Fruit fly (Drosophila melanogaster) Kc167 (cell line): ENCODE measurements around the gene CG6800.

ENCODE experiments used
- Myc ChIP-seq: fragments of >200 bp; optimal IDR thresholded peaks from 2 replicates; lab custom pipeline; 2017; ENCODE audit warnings: missing external identifiers
- Sin3A ChIP-seq: fragments of >200 bp; optimal IDR thresholded peaks from 2 replicates; lab custom pipeline; 2018; ENCODE audit warnings: missing external identifiers
- h ChIP-seq: fragments of >200 bp; optimal IDR thresholded peaks from 3 replicates; lab custom pipeline; 2018; ENCODE audit warnings: missing external identifiers
- insv ChIP-seq: fragments of >200 bp; optimal IDR thresholded peaks from 3 replicates; lab custom pipeline; 2018; ENCODE audit warnings: missing external identifiers
- psq ChIP-seq: fragments of >200 bp; optimal IDR thresholded peaks from 2 replicates; lab custom pipeline; 2017; ENCODE audit warnings: missing external identifiers
- ttk ChIP-seq: sonication (Bioruptor generic); optimal IDR thresholded peaks from 2 replicates; lab custom pipeline; 2017; ENCODE audit warnings: missing external identifiers

CG6800 gene

DNA sequence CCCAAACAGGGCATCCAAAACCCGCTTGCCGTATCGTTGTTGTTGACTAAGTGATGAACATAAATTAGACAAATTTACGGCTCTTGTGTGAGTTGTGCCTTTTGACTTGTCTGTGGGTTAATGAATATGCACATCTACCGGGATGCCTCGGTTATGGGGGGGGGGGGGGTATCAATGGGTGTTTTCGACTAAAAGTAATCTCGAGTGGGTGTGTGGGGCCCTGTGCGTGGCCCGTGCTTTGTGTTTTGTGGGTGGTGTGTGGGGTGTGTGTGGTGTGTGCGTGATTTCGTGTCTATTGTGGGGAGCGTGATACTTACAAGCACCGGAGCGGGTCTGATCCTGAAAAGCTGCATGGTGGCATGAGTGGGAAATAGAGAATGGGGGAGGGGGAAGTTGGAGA lies 14.5 kb downstream of the CG6800 start:
- TF ChIP-seq Sin3A (lab: Kevin White, UChicago) (no peak), psq (lab: Kevin White, UChicago) (no peak), insv (lab: Kevin White, UChicago) (no peak), h (lab: Kevin White, UChicago) (no peak), ttk (lab: Kevin White, UChicago) (no peak), Myc (no peak)

- no peak for TF ChIP-seq Sin3A (lab: Kevin White, UChicago)
- TF ChIP-seq psq (lab: Kevin White, UChicago), result no peak
- no peak for TF ChIP-seq ttk (lab: Kevin White, UChicago)
- TF ChIP-seq Myc, result no peak
- no peak for TF ChIP-seq insv (lab: Kevin White, UChicago)
- TF ChIP-seq h (lab: Kevin White, UChicago), result no peak
These were observed 17.8 kb downstream of the CG6800 start for dm6 chr3R:21793760-21794159.

- no peak for TF ChIP-seq Sin3A (lab: Kevin White, UChicago)
- TF ChIP-seq ttk (lab: Kevin White, UChicago), result no peak
- no peak for TF ChIP-seq insv (lab: Kevin White, UChicago)
- no peak for TF ChIP-seq Myc
- no peak for TF ChIP-seq h (lab: Kevin White, UChicago)
- TF ChIP-seq psq (lab: Kevin White, UChicago), result no peak
These were observed 31.3 kb downstream of the CG6800 start for dm6 chr3R:21807264-21807663.

DNA sequence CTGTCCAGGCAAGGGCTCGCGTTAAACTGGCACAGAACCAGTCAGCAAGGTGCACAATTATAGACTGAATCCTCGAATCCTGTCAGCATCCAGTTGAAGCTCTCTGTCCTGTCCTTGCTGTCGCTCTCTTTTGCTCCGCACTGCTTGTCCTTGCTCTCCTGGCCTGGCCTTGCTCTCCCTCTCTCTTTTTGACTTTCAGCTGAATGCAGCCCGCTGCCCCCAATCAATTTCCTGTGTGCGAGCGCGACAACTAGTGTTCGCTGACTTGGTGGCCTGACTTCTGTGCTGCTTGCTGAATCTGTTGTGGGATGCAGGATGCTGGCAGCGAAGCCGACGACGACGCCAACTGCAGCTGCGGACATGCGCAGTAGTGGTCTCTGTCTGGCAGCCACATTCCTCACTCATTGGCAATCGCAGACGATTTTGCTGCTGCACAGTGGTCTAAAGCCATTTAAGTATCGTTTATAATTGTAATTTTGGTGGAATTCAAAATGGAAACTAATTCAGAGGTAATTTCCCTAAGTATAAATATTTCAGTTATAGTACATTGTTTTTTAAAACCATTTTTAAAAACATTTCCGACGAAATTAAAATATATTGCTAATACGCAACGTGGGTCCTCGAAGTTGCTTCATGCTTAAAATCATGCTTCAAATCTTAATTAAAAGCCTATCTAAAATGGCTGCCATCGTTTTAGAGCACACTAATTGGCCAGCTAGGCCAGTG lies 32.8 kb downstream of the CG6800 start:
- TF ChIP-seq psq (lab: Kevin White, UChicago), result no peak
- TF ChIP-seq Myc, result no peak
- TF ChIP-seq ttk (lab: Kevin White, UChicago), result no peak
- TF ChIP-seq Sin3A (lab: Kevin White, UChicago), result no peak
- TF ChIP-seq h (lab: Kevin White, UChicago), result no peak
- TF ChIP-seq insv (lab: Kevin White, UChicago), result no peak

dm6 chr3R:21821684-21822561 lies 46.0 kb downstream of the CG6800 start:
- no peak for TF ChIP-seq Sin3A (lab: Kevin White, UChicago)
- no peak for TF ChIP-seq insv (lab: Kevin White, UChicago)
- TF ChIP-seq Myc, result no peak
- TF ChIP-seq h (lab: Kevin White, UChicago), result no peak
- no peak for TF ChIP-seq psq (lab: Kevin White, UChicago)
- TF ChIP-seq ttk (lab: Kevin White, UChicago), result no peak

DNA sequence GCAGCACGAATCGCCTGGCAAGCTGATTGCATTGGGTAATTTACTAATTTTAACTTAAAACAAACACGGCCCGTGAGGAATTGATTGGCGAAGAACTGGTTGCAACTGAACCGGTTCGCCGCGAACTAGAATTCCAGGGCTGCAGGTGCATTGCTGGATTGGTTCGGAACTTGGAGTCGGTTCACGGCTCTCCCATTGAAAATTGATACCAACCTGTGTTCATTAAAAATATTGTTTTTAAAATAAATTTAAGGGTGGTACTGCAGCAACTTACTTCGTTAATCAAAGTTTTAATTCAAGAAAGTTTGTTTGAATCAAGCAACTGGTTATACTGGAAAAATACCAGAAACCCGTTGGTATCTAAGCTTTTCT lies 46.6 kb downstream of the CG6800 start, which contains the start of gene CASK:
Gene CASK (minus strand): TSS at position 113 of the 372 bp plus-strand sequence.
- TF ChIP-seq ttk (lab: Kevin White, UChicago), result no peak
- TF ChIP-seq psq (lab: Kevin White, UChicago), result no peak
- no peak for TF ChIP-seq insv (lab: Kevin White, UChicago)
- no peak for TF ChIP-seq Sin3A (lab: Kevin White, UChicago)
- TF ChIP-seq Myc, result no peak
- no peak for TF ChIP-seq h (lab: Kevin White, UChicago)

dm6 chr3R:21823076-21823475 lies 47.1 kb downstream of the CG6800 start:
- TF ChIP-seq Sin3A (lab: Kevin White, UChicago) (no peak), insv (lab: Kevin White, UChicago) (no peak), ttk (lab: Kevin White, UChicago) (no peak), h (lab: Kevin White, UChicago) (no peak), Myc (no peak), psq (lab: Kevin White, UChicago) (no peak)

- TF ChIP-seq psq (lab: Kevin White, UChicago), result no peak
- TF ChIP-seq insv (lab: Kevin White, UChicago), result no peak
- TF ChIP-seq h (lab: Kevin White, UChicago), result no peak
- no peak for TF ChIP-seq ttk (lab: Kevin White, UChicago)
- TF ChIP-seq Myc, result no peak
- no peak for TF ChIP-seq Sin3A (lab: Kevin White, UChicago)
These were observed 47.9 kb downstream of the CG6800 start for dm6 chr3R:21823699-21824406.

dm6 chr3R:21824407-21825006 lies 48.6 kb downstream of the CG6800 start:
- TF ChIP-seq psq (lab: Kevin White, UChicago) (no peak), ttk (lab: Kevin White, UChicago) (no peak), Sin3A (lab: Kevin White, UChicago) (no peak), Myc (no peak), h (lab: Kevin White, UChicago) (no peak)

DNA sequence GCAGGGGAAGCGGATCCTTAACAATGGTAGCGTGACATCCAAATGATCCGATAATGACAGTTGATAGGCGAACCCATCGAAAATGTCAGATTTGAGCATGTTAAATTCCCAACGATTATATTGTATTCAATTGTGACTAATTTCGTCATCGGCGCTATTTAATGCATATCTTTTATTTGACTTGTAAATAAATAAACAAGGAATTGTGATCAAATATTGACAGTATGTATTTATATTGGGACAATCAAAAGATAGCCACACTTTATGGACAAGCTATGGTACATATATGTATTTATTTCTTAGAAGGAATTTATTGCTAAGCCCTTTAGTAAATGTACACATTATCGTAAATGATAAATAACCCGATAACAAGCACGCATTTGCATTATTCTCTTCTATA lies 49.2 kb downstream of the CG6800 start:
- no peak for TF ChIP-seq Sin3A (lab: Kevin White, UChicago)
- TF ChIP-seq Myc, result no peak
- no peak for TF ChIP-seq ttk (lab: Kevin White, UChicago)
- TF ChIP-seq insv (lab: Kevin White, UChicago), result no peak
- no peak for TF ChIP-seq psq (lab: Kevin White, UChicago)
- no peak for TF ChIP-seq h (lab: Kevin White, UChicago)
